Worm (Caenorhabditis elegans) whole organism, L4 larva: ENCODE results near the gene slc-17.9.

ENCODE experiments used
- D1046.2 ChIP-seq: fragments of 200-800 bp; sonication (Bioruptor generic); IDR thresholded peaks from 2 replicates; pipeline ENCODE4 v1.3.6; 2022; ENCODE audit warnings: missing genetic modification characterization, missing compliant biosample characterization
- ama-1 ChIP-seq: fragments of 150-350 bp; optimal IDR thresholded peaks from 2 replicates; lab custom pipeline; 2014; ENCODE audit warnings: inconsistent platforms, mixed read lengths
- egl-27 ChIP-seq: sonication (generic microtip); optimal IDR thresholded peaks from 3 replicates; lab custom pipeline; 2017; ENCODE audit warnings: missing biosample characterization, missing genetic modification reagents, missing genetic modification characterization
- fos-1 ChIP-seq: fragments of 150-350 bp; optimal IDR thresholded peaks from 2 replicates; lab custom pipeline; 2014; ENCODE audit warnings: missing biosample characterization, missing genetic modification characterization
- jun-1 ChIP-seq: fragments of 150-350 bp; optimal IDR thresholded peaks from 2 replicates; lab custom pipeline; 2014; ENCODE audit warnings: missing biosample characterization, missing genetic modification reagents, missing genetic modification characterization
- mdl-1 ChIP-seq, 2 experiments: fragments of 150-350 bp in 1 of 2; sonication (generic microtip) in 1 of 2; optimal IDR thresholded peaks; 2 replicates each; lab custom pipeline; 2014 to 2017; ENCODE audit warnings: missing biosample characterization in 2 of 2, missing genetic modification characterization in 2 of 2
- nhr-11 ChIP-seq: fragments of 150-350 bp; optimal IDR thresholded peaks from 2 replicates; lab custom pipeline; 2014; ENCODE audit warnings: missing biosample characterization, missing genetic modification characterization
- nhr-6 ChIP-seq: fragments of 150-350 bp; optimal IDR thresholded peaks from 2 replicates; lab custom pipeline; 2014; ENCODE audit warnings: missing biosample characterization, missing genetic modification characterization
- skn-1 ChIP-seq: fragments of 150-350 bp; optimal IDR thresholded peaks from 2 replicates; lab custom pipeline; 2014; ENCODE audit warnings: missing biosample characterization, missing genetic modification characterization
- zfp-2 ChIP-seq: sonication (generic microtip); optimal IDR thresholded peaks from 2 replicates; lab custom pipeline; 2016; ENCODE audit warnings: mild to moderate bottlenecking, missing genetic modification characterization, missing compliant biosample characterization
- ztf-11 ChIP-seq: fragments of 150-350 bp; optimal IDR thresholded peaks from 2 replicates; lab custom pipeline; 2014; ENCODE audit warnings: missing biosample characterization, missing genetic modification characterization

ce11 chrX:9735479-9735878 is 29.2 kb downstream of the slc-17.9 start:
- no peak for TF ChIP-seq ztf-11 (tag; lab: Kevin White, UChicago)
- TF ChIP-seq D1046.2 (GFP tag; lab: Robert Waterston, UW) = no peak
- TF ChIP-seq ama-1 (lab: Kevin White, UChicago) = no peak
- no peak for TF ChIP-seq egl-27 (tag; lab: Kevin White, UChicago)
- no peak for TF ChIP-seq nhr-11 (tag; lab: Kevin White, UChicago)
- TF ChIP-seq mdl-1 (tag; optimal IDR thresholded peaks at IDR 0.05; lab: Kevin White, UChicago) = no peak
- TF ChIP-seq fos-1 (tag; lab: Kevin White, UChicago) = no peak
- no peak for TF ChIP-seq jun-1 (tag; lab: Kevin White, UChicago)
- no peak for TF ChIP-seq skn-1 (tag; lab: Kevin White, UChicago)
- no peak for TF ChIP-seq zfp-2 (tag; lab: Kevin White, UChicago)
- TF ChIP-seq nhr-6 = no peak
